Fruit fly (Drosophila melanogaster): ENCODE data around the gene CG8289.

Gene CG8289

DNA sequence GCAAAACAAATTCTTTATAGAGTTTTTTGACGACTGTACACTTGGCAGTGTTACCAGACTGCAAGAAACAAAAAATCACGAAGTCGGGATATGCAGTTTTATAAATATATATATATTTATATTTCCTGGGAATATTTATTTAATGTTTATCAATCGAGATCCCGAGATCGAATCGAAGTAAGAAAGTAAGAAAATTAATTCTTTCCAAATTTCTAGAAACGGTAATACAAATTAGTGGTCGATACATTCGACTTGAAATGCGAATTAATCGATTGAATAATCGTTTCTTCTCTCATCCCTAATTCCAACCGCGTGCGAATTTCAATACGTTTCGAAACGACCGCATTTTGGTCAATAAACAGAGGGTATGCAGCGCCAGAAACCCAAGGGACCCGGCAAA, at the start of gene CG8289, which contains the start of gene CG5800:
Gene CG8289, minus strand, starts transcription at position 44 of the 400 bp plus-strand sequence.
Gene CG5800, plus strand, starts transcription at position 281 of the 400 bp plus-strand sequence.
- TF ChIP-seq ttk (optimal IDR thresholded peaks at IDR 0.05) (no peak), Myc (optimal IDR thresholded peaks at IDR 0.05) (no peak), Sin3A (optimal IDR thresholded peaks at IDR 0.05) (no peak), psq (optimal IDR thresholded peaks at IDR 0.05) (no peak), h (optimal IDR thresholded peaks at IDR 0.05) (no peak), insv (optimal IDR thresholded peaks at IDR 0.05) (no peak)

DNA sequence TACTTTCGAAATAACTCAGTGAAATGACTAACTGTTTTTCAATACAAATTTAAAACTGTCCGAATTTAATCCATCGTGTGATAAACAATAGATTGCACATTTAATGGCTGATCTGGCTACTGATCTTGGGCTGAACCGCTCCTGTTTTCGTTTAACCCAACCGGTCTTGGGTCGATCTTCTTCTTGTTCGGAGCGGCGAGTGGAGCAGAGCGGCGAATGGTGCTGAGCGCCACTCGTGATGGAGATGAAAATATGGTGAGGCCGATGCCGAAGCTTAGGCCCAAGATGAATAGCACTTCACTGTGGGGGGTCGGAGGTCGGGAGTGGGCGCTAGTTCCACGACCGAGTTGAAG, 47.6 kb upstream of the CG8289 start:
- TF ChIP-seq Sin3A (optimal IDR thresholded peaks at IDR 0.05) (no peak), h (optimal IDR thresholded peaks at IDR 0.05) (no peak), Myc (optimal IDR thresholded peaks at IDR 0.05) (no peak), psq (optimal IDR thresholded peaks at IDR 0.05) (no peak), ttk (optimal IDR thresholded peaks at IDR 0.05) (no peak)

DNA sequence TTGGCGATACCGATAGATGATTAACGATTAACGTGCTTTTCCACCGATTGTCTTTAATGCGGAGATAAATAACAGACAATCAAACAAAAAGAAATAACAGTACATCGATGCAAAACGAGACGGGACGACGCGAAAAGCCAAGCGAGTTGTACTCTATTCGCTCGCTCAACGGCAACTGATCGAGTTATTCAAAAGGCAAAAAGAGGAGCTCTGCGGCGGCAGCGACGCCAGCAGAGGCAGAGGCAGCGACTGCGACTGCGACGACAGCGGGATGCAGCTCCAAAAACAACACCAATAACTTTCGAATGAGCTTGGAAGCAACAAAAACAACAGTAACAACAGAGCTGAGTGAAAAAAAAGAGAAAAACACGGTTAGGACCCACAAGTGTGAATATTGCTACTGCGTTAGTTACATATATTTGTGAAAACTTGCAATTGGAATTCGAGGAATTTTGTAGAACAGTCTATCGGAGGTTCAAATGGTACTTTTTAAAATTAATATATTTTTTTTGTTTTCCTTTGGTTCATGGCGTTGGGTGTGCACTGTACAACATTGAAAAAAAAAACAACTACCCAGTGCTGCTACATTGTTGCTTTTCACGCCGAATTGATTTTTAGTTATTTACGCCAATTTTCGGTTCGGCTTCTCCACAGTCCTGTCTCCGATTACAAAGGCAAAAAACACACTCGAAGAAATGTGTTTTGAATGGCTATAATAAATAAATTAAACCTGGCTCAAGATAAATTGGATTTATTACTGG, 47.1 kb upstream of the CG8289 start:
- TF ChIP-seq Myc (optimal IDR thresholded peaks at IDR 0.05): no peak
- TF ChIP-seq psq (optimal IDR thresholded peaks at IDR 0.05): no peak
- no peak for TF ChIP-seq insv (optimal IDR thresholded peaks at IDR 0.05)
- TF ChIP-seq h (optimal IDR thresholded peaks at IDR 0.05): no peak
- TF ChIP-seq Sin3A (optimal IDR thresholded peaks at IDR 0.05): no peak
- TF ChIP-seq ttk (optimal IDR thresholded peaks at IDR 0.05): no peak

DNA sequence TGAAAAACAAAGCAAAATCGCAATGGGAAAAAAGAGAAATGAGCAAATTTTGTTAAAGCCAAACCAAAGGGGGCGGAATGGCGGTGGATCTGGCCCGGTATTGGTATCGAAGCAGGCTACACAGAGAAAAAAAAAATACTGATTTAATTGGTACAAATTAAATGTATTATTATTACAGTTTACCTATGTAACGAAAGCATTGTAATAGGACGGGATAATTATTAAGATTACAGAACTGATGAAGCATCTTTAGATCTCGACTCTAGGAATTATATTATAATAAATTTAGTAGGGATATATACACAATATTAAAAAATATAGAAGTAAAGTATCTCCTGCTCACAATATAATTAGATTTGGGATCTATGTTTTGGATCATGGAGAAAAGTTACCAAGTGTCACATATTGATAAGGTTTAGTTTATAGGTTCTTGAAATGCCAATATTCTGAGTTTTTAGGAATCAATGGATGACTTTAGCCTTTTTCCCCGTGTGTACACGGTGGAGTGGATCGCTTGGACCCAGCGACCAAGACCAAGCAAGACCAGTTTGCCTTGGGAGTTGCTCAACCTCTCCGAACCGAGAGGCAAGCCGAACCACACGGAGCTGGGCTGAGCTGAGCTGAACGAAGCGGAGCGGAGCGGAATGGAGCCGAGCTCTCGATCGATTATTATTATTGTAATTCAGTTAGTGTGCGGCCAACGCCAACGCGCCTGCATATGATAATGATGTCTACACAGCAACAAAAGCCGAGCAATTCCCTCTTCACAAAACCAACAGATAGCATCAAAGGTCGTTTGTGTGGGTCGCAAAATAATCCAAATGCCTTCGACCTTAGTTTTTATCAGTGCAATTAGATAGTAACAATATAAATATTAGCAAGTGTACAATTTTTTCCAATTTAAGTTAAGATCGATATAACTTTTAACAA, 44.1 kb upstream of the CG8289 start:
- TF ChIP-seq insv (optimal IDR thresholded peaks at IDR 0.05): no peak
- no peak for TF ChIP-seq psq (optimal IDR thresholded peaks at IDR 0.05)
- TF ChIP-seq Sin3A (optimal IDR thresholded peaks at IDR 0.05): no peak
- TF ChIP-seq Myc (optimal IDR thresholded peaks at IDR 0.05): no peak
- no peak for TF ChIP-seq h (optimal IDR thresholded peaks at IDR 0.05)
- TF ChIP-seq ttk (optimal IDR thresholded peaks at IDR 0.05): no peak

DNA sequence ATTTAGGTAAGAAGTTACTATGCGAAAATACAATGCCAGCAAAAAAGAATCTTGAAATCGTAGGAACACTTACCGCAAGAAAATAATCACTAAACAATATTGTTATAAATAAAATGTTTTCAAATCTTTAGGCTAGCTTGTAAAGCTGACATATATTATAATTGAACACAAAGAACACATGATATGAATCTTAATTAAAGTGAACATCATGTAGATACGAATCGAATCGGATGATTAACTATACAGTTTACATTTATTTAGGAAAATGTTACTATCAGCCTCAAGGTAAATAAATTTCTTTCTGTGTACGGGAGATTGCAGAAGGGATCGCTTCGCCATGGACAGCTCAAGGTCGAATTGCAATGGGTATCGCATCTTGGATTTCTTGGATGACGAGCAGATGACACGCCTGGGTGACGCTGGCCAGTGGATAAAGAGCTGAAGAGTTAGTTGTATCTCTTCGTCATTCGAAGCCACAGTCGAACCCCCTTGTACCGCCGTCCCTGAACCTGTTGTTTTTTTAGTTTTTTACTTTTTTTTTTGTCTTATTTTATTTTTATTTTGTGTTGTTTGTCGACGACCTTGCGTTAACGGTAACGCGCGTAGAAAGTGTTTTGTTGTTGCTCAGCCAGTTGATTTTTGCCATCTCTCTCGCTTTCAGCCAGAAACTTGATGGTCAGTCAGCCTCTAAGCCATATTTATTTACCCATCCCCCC, 42.3 kb upstream of the CG8289 start:
- TF ChIP-seq h (optimal IDR thresholded peaks at IDR 0.05) (no peak), Myc (optimal IDR thresholded peaks at IDR 0.05) (no peak), Sin3A (optimal IDR thresholded peaks at IDR 0.05) (no peak), insv (optimal IDR thresholded peaks at IDR 0.05) (no peak), psq (optimal IDR thresholded peaks at IDR 0.05) (no peak), ttk (optimal IDR thresholded peaks at IDR 0.05) (no peak)

DNA sequence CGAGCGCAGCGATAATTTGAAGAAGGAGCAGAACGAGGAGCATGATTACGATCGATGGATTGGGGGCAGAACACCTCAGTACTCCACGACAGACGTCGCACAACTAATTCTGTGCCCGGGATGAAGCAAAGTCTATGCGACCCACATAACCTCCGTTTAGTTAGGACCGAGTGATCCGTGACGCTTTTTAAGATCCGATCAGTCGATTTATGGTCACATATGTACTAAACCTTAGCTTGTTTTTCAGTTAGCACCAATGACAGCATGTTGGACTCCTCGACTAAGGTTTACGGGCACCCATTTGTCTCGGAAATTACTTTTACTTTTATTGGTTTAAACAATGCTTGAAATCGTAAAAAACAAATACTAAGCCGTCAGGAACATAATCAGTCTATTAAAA, 35.9 kb upstream of the CG8289 start, which contains the start of gene CG12990:
Gene CG12990, minus strand, starts transcription at position 101 of the 400 bp plus-strand sequence.
- TF ChIP-seq Myc (optimal IDR thresholded peaks at IDR 0.05) (no peak), h (optimal IDR thresholded peaks at IDR 0.05) (no peak), psq (optimal IDR thresholded peaks at IDR 0.05) (no peak), insv (optimal IDR thresholded peaks at IDR 0.05) (no peak), ttk (optimal IDR thresholded peaks at IDR 0.05) (no peak), Sin3A (optimal IDR thresholded peaks at IDR 0.05) (no peak)

DNA sequence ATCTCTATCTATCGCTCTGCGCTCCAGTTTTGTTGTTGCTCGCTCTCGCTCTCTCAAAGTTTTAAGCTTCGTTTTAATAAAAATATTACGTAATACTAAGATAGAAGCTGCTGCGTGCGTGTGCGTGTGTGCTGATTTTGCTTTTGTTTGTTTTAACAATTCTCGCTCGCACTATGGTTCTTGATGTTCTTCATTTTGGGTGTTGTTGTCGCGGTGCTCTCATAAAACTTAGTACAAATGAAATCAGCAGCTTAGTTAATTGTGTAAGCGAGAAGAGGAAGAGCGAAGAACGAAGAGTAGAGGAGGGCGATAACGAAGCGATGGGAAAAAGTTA, 23.2 kb upstream of the CG8289 start:
- TF ChIP-seq Myc (optimal IDR thresholded peaks at IDR 0.05): no peak
- TF ChIP-seq insv (optimal IDR thresholded peaks at IDR 0.05): no peak
- TF ChIP-seq h (optimal IDR thresholded peaks at IDR 0.05): no peak
- no peak for TF ChIP-seq ttk (optimal IDR thresholded peaks at IDR 0.05)
- TF ChIP-seq Sin3A (optimal IDR thresholded peaks at IDR 0.05): no peak
- TF ChIP-seq psq (optimal IDR thresholded peaks at IDR 0.05): no peak

DNA sequence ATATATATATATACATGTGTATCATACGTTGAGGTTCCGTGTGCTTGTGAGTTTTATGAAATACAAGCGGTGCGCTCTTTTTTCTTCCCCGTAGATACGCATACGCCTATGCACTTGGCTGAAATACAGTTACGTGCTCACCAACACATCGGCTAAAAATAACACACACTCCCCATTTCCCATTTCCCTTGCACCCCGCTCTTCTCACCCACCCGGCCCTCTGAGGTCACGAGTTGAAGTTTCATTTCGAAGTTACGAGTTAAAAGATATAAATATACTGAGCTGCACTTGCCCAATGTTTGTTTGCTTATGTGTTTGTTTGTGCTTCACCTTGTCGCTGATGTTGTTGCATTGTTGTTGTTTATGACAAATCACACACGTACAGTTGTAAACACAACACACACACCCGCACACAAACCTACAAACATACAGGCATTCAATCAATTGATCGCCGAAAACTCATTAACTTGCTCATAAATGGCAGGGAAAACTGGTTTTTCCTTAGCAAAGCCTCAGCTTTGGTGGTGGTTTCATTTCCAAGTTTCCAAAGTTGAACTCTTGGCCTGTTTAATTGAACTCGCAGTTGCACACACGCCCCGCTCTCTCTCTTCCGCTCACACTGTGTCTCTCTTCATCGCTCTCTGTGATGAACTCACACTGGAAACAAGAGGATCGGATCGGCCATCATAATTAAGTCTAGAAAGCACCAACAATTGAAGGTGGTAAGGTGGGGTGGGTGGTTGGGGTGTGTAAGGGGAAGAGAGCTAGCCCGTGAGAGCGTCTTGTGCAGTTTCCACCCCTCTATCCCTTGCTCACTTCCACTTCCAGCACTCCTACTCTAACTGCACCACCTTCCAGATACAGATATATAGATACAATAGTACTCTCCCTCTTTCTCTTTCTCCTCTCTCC, 22.6 kb upstream of the CG8289 start:
- no peak for TF ChIP-seq insv (optimal IDR thresholded peaks at IDR 0.05)
- no peak for TF ChIP-seq ttk (optimal IDR thresholded peaks at IDR 0.05)
- TF ChIP-seq psq (optimal IDR thresholded peaks at IDR 0.05): no peak
- no peak for TF ChIP-seq Sin3A (optimal IDR thresholded peaks at IDR 0.05)

DNA sequence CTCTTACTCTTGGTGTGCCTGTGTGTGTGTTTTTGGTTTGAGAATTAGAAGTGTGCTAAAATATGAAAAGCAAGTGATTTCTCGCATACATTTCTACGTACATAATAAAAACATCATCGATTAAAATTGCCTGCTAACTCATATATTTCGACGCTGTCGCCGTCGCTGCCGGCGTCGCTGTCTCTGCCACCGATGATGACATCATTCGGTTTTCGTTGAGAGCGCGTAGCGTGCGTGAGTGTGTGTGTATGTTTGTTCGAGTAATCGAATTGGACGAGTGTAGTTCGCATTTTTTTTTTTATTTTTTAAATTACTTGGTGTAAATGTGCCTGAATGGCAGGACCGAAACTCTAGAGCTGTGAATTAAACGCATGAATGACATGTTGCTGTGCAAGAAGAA, 21.9 kb upstream of the CG8289 start:
- TF ChIP-seq Myc (optimal IDR thresholded peaks at IDR 0.05): no peak
- no peak for TF ChIP-seq psq (optimal IDR thresholded peaks at IDR 0.05)
- TF ChIP-seq h (optimal IDR thresholded peaks at IDR 0.05): no peak
- no peak for TF ChIP-seq insv (optimal IDR thresholded peaks at IDR 0.05)
- no peak for TF ChIP-seq Sin3A (optimal IDR thresholded peaks at IDR 0.05)

DNA sequence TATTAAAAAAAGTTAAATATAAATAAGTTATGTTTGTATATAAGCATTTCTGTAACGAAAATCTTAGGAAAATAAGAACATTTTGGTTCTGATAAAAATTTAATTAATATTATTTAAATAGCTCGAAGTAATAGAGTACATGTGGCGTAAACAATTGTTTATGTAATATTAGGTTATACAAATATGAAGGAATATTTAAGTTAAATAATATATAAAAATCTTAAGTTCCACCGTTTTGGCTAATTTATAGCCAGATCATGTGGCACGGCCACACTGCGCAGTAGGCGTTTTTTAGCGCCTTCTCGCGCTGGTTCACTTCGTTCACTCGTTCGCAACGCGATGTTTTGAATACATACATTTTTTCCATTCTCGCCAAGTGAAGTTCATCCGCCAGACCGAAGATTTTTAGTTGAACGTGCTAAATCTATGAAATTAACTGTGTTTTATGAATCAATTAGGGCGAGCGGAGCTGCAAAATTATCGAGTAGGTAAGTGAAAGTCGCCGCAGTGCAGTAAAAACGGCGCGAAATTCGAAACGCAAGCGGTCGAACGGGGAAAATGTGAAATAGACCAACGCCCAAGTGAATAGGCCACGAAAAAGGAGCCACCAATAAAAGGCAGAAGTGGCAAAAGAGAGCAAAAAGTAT, 21.3 kb upstream of the CG8289 start, which contains the start of gene beta-Spec:
Gene beta-Spec, plus strand, starts transcription at position 323 of the 647 bp plus-strand sequence.
- TF ChIP-seq psq (optimal IDR thresholded peaks at IDR 0.05): no peak
- no peak for TF ChIP-seq h (optimal IDR thresholded peaks at IDR 0.05)
- TF ChIP-seq Sin3A (optimal IDR thresholded peaks at IDR 0.05): no peak
- no peak for TF ChIP-seq insv (optimal IDR thresholded peaks at IDR 0.05)
- TF ChIP-seq Myc (optimal IDR thresholded peaks at IDR 0.05): no peak
- no peak for TF ChIP-seq ttk (optimal IDR thresholded peaks at IDR 0.05)

Data from Kc167 (cell line).